Fruit fly (Drosophila melanogaster) whole organism, prepupa: ENCODE measurements around the gene CG15878.

ENCODE experiments used
- Blimp-1 ChIP-seq: fragments of 200-800 bp; sonication (Bioruptor generic); optimal IDR thresholded peaks from 3 replicates; lab custom pipeline; 2017; ENCODE audit warnings: missing biosample characterization, missing genetic modification characterization, mild to moderate bottlenecking, moderate library complexity, missing genetic modification reagents
- CG10631 ChIP-seq: fragments of 200-800 bp; sonication (Bioruptor generic); optimal IDR thresholded peaks from 2 replicates; lab custom pipeline; 2016; ENCODE audit warnings: missing biosample characterization, missing genetic modification characterization
- CG10669 ChIP-seq: fragments of 200-800 bp; sonication (Bioruptor generic); optimal IDR thresholded peaks from 3 replicates; lab custom pipeline; 2018; ENCODE audit warnings: missing biosample characterization, mild to moderate bottlenecking, missing genetic modification characterization, moderate library complexity
- CG11294 ChIP-seq: fragments of 200-800 bp; sonication (Bioruptor generic); IDR thresholded peaks from 2 replicates; pipeline ENCODE4 v1.3.6; 2022; ENCODE audit warnings: missing biosample characterization, missing genetic modification characterization
- CG11762 ChIP-seq: fragments of 200-800 bp; sonication (Bioruptor generic); optimal IDR thresholded peaks from 3 replicates; lab custom pipeline; 2016; ENCODE audit warnings: missing biosample characterization, missing genetic modification characterization; ENCODE audit not compliant: insufficient read depth
- CG11902 ChIP-seq: fragments of 200-800 bp; sonication (Bioruptor generic); optimal IDR thresholded peaks from 3 replicates; lab custom pipeline; 2016; ENCODE audit warnings: missing biosample characterization, missing genetic modification characterization
- CG15336 ChIP-seq: fragments of 200-800 bp; sonication (Bioruptor generic); IDR thresholded peaks from 2 replicates; pipeline ENCODE4 v1.3.6; 2022; ENCODE audit warnings: missing biosample characterization, missing genetic modification characterization
- CG1621 ChIP-seq: fragments of 200-800 bp; sonication (Bioruptor generic); optimal IDR thresholded peaks from 3 replicates; lab custom pipeline; 2018; ENCODE audit warnings: missing biosample characterization, mild to moderate bottlenecking, missing genetic modification characterization
- CG16779 ChIP-seq: fragments of 200-800 bp; sonication (Bioruptor generic); optimal IDR thresholded peaks from 3 replicates; lab custom pipeline; 2017; ENCODE audit warnings: missing biosample characterization, mild to moderate bottlenecking, missing genetic modification characterization
- CG3032 ChIP-seq: fragments of 200-800 bp; optimal IDR thresholded peaks from 2 replicates; lab custom pipeline; 2019; ENCODE audit warnings: missing biosample characterization, mild to moderate bottlenecking, missing genetic modification characterization, moderate library complexity
- CG31627 ChIP-seq: fragments of 200-800 bp; sonication (Bioruptor generic); optimal IDR thresholded peaks from 3 replicates; lab custom pipeline; 2016; ENCODE audit warnings: missing biosample characterization, missing genetic modification characterization
- CG34406 ChIP-seq: fragments of 200-800 bp; sonication (Bioruptor generic); optimal IDR thresholded peaks from 3 replicates; lab custom pipeline; 2016; ENCODE audit warnings: missing biosample characterization, missing genetic modification characterization
- CG4318 ChIP-seq: fragments of 200-800 bp; sonication (Bioruptor generic); optimal IDR thresholded peaks from 3 replicates; lab custom pipeline; 2017; ENCODE audit warnings: missing biosample characterization, mild to moderate bottlenecking, missing genetic modification characterization
- CG6163 ChIP-seq: fragments of 200-800 bp; sonication (Bioruptor generic); IDR thresholded peaks from 3 replicates; pipeline ENCODE4 v1.3.6; 2022; ENCODE audit warnings: missing biosample characterization, missing genetic modification characterization
- CG6276 ChIP-seq: fragments of 200-800 bp; sonication (Bioruptor generic); optimal IDR thresholded peaks from 2 replicates; lab custom pipeline; 2017; ENCODE audit warnings: missing biosample characterization, mild to moderate bottlenecking, missing genetic modification characterization
- CG6792 ChIP-seq: fragments of 200-800 bp; sonication (Bioruptor generic); optimal IDR thresholded peaks from 3 replicates; lab custom pipeline; 2016; ENCODE audit warnings: missing biosample characterization, missing genetic modification characterization
- CG6808 ChIP-seq: fragments of 200-800 bp; sonication (Bioruptor generic); optimal IDR thresholded peaks from 3 replicates; lab custom pipeline; 2017; ENCODE audit warnings: missing biosample characterization, missing genetic modification characterization, mild to moderate bottlenecking, moderate library complexity, missing genetic modification reagents
- CG6854 ChIP-seq: fragments of 200-800 bp; sonication (Bioruptor generic); optimal IDR thresholded peaks from 2 replicates; lab custom pipeline; 2017; ENCODE audit warnings: missing biosample characterization, mild to moderate bottlenecking, missing genetic modification characterization
- CG7368 ChIP-seq: fragments of 200-800 bp; sonication (Bioruptor generic); optimal IDR thresholded peaks from 3 replicates; lab custom pipeline; 2016; ENCODE audit warnings: missing biosample characterization, missing genetic modification characterization
- CG8119 ChIP-seq: fragments of 200-800 bp; sonication (Bioruptor generic); IDR thresholded peaks from 3 replicates; pipeline ENCODE4 v1.3.6; 2022; ENCODE audit warnings: missing biosample characterization, missing genetic modification characterization
- CG8632 ChIP-seq: fragments of 200-800 bp; sonication (Bioruptor generic); optimal IDR thresholded peaks from 3 replicates; lab custom pipeline; 2016; ENCODE audit warnings: missing biosample characterization, missing genetic modification characterization
- CG9139 ChIP-seq: fragments of 200-800 bp; sonication (Bioruptor generic); optimal IDR thresholded peaks from 3 replicates; lab custom pipeline; 2017; ENCODE audit warnings: missing biosample characterization, mild to moderate bottlenecking, missing genetic modification characterization
- Eip75B ChIP-seq: fragments of 200-800 bp; sonication (Bioruptor generic); optimal IDR thresholded peaks from 3 replicates; lab custom pipeline; 2016; ENCODE audit warnings: missing biosample characterization, missing genetic modification characterization
- Eip78C ChIP-seq: fragments of 200-800 bp; sonication (Bioruptor generic); peaks from one replicate; lab custom pipeline; 2016; ENCODE audit warnings: missing biosample characterization, missing genetic modification characterization
- Ets21C ChIP-seq: fragments of 200-800 bp; sonication (Bioruptor generic); optimal IDR thresholded peaks from 3 replicates; lab custom pipeline; 2016; ENCODE audit warnings: missing biosample characterization, missing genetic modification characterization
- Ets96B ChIP-seq: fragments of 200-800 bp; optimal IDR thresholded peaks from 2 replicates; lab custom pipeline; 2019; ENCODE audit warnings: missing biosample characterization, mild to moderate bottlenecking, missing genetic modification characterization, moderate library complexity
- Gug ChIP-seq: fragments of 200-800 bp; sonication (Bioruptor generic); IDR thresholded peaks from 2 replicates; pipeline ENCODE4 v1.3.6; 2022; ENCODE audit warnings: missing biosample characterization, missing genetic modification characterization
- Hr38 ChIP-seq: sonication (Bioruptor generic); optimal IDR thresholded peaks from 2 replicates; lab custom pipeline; 2016; ENCODE audit warnings: missing biosample characterization, missing genetic modification characterization
- Met ChIP-seq: fragments of 200-800 bp; sonication (Bioruptor generic); optimal IDR thresholded peaks from 3 replicates; lab custom pipeline; 2016; ENCODE audit warnings: missing biosample characterization, missing genetic modification characterization
- OdsH ChIP-seq: fragments of 200-800 bp; sonication (Bioruptor generic); optimal IDR thresholded peaks from 3 replicates; lab custom pipeline; 2016; ENCODE audit warnings: missing biosample characterization, missing genetic modification characterization
- Smox ChIP-seq: fragments of 200-800 bp; sonication (Bioruptor generic); optimal IDR thresholded peaks from 3 replicates; lab custom pipeline; 2016; ENCODE audit warnings: missing biosample characterization, missing genetic modification characterization
- Sox102F ChIP-seq: fragments of 200-800 bp; sonication (Bioruptor generic); optimal IDR thresholded peaks from 2 replicates; lab custom pipeline; 2016; ENCODE audit warnings: missing biosample characterization, mild to moderate bottlenecking, missing genetic modification characterization
- Sox14 ChIP-seq: fragments of 200-800 bp; sonication (Bioruptor generic); optimal IDR thresholded peaks from 3 replicates; lab custom pipeline; 2016; ENCODE audit warnings: missing biosample characterization, missing genetic modification characterization
- Sox15 ChIP-seq: fragments of 200-800 bp; sonication (Bioruptor generic); optimal IDR thresholded peaks from 3 replicates; lab custom pipeline; 2016; ENCODE audit warnings: missing biosample characterization, missing genetic modification characterization
- acj6 ChIP-seq: fragments of 200-800 bp; sonication (Bioruptor generic); optimal IDR thresholded peaks from 3 replicates; lab custom pipeline; 2016; ENCODE audit warnings: missing biosample characterization, missing genetic modification characterization
- cyc ChIP-seq: fragments of 200-800 bp; sonication (Bioruptor generic); optimal IDR thresholded peaks from 3 replicates; lab custom pipeline; 2016; ENCODE audit warnings: missing biosample characterization, missing genetic modification characterization
- dsx ChIP-seq: fragments of 200-800 bp; optimal IDR thresholded peaks from 3 replicates; lab custom pipeline; 2019; ENCODE audit warnings: missing biosample characterization, mild to moderate bottlenecking, missing genetic modification characterization, moderate library complexity; ENCODE audit not compliant: poor library complexity, severe bottlenecking
- eg ChIP-seq: fragments of 200-800 bp; sonication (Bioruptor generic); IDR thresholded peaks from 3 replicates; pipeline ENCODE4 v1.3.6; 2022; ENCODE audit warnings: missing biosample characterization, missing genetic modification characterization
- esn ChIP-seq: fragments of 200-800 bp; sonication (Bioruptor generic); optimal IDR thresholded peaks from 2 replicates; lab custom pipeline; 2016; ENCODE audit warnings: missing biosample characterization, mild to moderate bottlenecking, missing genetic modification characterization, moderate library complexity
- fd85E ChIP-seq: fragments of 200-800 bp; sonication (Bioruptor generic); optimal IDR thresholded peaks from 3 replicates; lab custom pipeline; 2016; ENCODE audit warnings: missing biosample characterization, missing genetic modification characterization
- fkh ChIP-seq: fragments of 200-800 bp; sonication (Bioruptor generic); optimal IDR thresholded peaks from 3 replicates; lab custom pipeline; 2017; ENCODE audit warnings: missing biosample characterization, mild to moderate bottlenecking, missing genetic modification characterization, moderate library complexity
- net ChIP-seq: fragments of 200-800 bp; sonication (Bioruptor generic); optimal IDR thresholded peaks from 3 replicates; lab custom pipeline; 2016; ENCODE audit warnings: missing biosample characterization, missing genetic modification characterization
- salr ChIP-seq, 2 experiments: fragments of 200-800 bp; sonication (Bioruptor generic); optimal IDR thresholded peaks; 3 replicates each; lab custom pipeline; 2016 to 2018; ENCODE audit warnings: missing biosample characterization in 2 of 2, missing genetic modification characterization in 2 of 2, mild to moderate bottlenecking in 1 of 2
- spab ChIP-seq: fragments of 200-800 bp; sonication (Bioruptor generic); optimal IDR thresholded peaks from 2 replicates; lab custom pipeline; 2017; ENCODE audit warnings: missing biosample characterization, mild to moderate bottlenecking, missing genetic modification characterization, missing genetic modification reagents
- ss ChIP-seq, 2 experiments: fragments of 200-800 bp; sonication (Bioruptor generic); optimal IDR thresholded peaks; 2 replicates in 1 of 2; 3 replicates in 1 of 2; lab custom pipeline; 2017 to 2018; ENCODE audit warnings: mild to moderate bottlenecking in 2 of 2, missing biosample characterization in 2 of 2, missing genetic modification characterization in 2 of 2, moderate library complexity in 1 of 2
- svp ChIP-seq: fragments of 200-800 bp; sonication (Bioruptor generic); peaks from one replicate; lab custom pipeline; 2016; ENCODE audit warnings: missing biosample characterization, missing genetic modification characterization
- topi ChIP-seq: fragments of 200-800 bp; sonication (Bioruptor generic); optimal IDR thresholded peaks from 3 replicates; lab custom pipeline; 2016; ENCODE audit warnings: missing biosample characterization, missing genetic modification characterization
- vri ChIP-seq: fragments of 200-800 bp; sonication (Bioruptor generic); optimal IDR thresholded peaks from 3 replicates; lab custom pipeline; 2016; ENCODE audit warnings: missing biosample characterization, mild to moderate bottlenecking, missing genetic modification characterization

CG15878 gene

DNA sequence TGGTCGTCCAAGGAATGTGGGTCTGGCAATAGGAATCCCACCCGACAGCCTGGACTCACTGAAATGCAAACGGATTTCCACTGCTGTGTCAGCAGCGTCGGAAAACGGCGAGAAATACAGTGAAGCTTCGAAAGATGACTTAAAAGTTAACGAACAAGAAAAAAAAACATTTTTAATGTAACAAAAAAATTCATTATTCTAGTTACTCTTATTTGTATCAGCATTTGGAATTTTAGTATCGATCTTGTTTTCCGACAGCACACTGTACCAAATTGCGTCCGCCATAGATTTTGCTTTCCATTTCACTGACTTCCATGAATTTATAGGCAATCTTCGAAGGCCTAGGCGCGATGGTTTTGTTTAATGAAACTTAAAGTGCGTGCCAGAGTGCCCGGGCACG is 47.5 kb downstream of the CG15878 start (continued):
- TF ChIP-seq Eip75B (GFP tag; lab: Kevin White, UChicago) (no peak), Sox15 (GFP tag; lab: Kevin White, UChicago) (no peak), CG6276 (GFP tag; lab: Kevin White, UChicago) (no peak), CG8632 (GFP tag; lab: Kevin White, UChicago) (no peak), CG10669 (GFP tag; lab: Kevin White, UChicago) (peak; percentile 12), fd85E (GFP tag; lab: Kevin White, UChicago) (no peak), Smox (GFP tag; lab: Kevin White, UChicago) (no peak), esn (GFP tag; lab: Kevin White, UChicago) (no peak), cyc (GFP tag; lab: Kevin White, UChicago) (no peak), CG15336 (GFP tag; lab: Robert Waterston, UW) (peak; percentile 57), CG16779 (tag; lab: Kevin White, UChicago) (no peak), Sox102F (no peak), CG9139 (GFP tag; lab: Kevin White, UChicago) (no peak), ss (GFP tag; optimal IDR thresholded peaks at IDR 0.05; lab: Kevin White, UChicago) (no peak), eg (GFP tag; lab: Robert Waterston, UW) (peak; percentile 51; the same call in 1 of the 3 replicates), CG8119 (GFP tag; lab: Robert Waterston, UW) (peak; percentile 37; the same call in 1 of the 3 replicates), Gug (GFP tag; lab: Robert Waterston, UW) (no peak), Ets21C (GFP tag; lab: Kevin White, UChicago) (no peak), Met (no peak), Ets96B (tag; lab: Kevin White, UChicago) (no peak), CG6854 (GFP tag; lab: Kevin White, UChicago) (no peak), CG31627 (GFP tag; lab: Kevin White, UChicago) (peak; percentile 3), fkh (GFP tag; lab: Kevin White, UChicago) (no peak), CG11762 (GFP tag; lab: Kevin White, UChicago) (no peak), CG7368 (GFP tag; lab: Kevin White, UChicago) (no peak), acj6 (GFP tag; lab: Kevin White, UChicago) (no peak), svp (GFP tag; lab: Kevin White, UChicago) (peak; percentile 25), Blimp-1 (GFP tag; lab: Kevin White, UChicago) (no peak), CG3032 (tag; lab: Kevin White, UChicago) (no peak), spab (no peak), CG11294 (GFP tag; lab: Robert Waterston, UW) (no peak), OdsH (GFP tag; lab: Kevin White, UChicago) (no peak), CG6163 (no peak; the same call in 2 of the 3 replicates), CG4318 (no peak), vri (GFP tag; lab: Kevin White, UChicago) (no peak), Hr38 (GFP tag; lab: Kevin White, UChicago) (no peak), CG6792 (GFP tag; lab: Kevin White, UChicago) (no peak)
- TF ChIP-seq, all 60 proteins: peak for 7

DNA sequence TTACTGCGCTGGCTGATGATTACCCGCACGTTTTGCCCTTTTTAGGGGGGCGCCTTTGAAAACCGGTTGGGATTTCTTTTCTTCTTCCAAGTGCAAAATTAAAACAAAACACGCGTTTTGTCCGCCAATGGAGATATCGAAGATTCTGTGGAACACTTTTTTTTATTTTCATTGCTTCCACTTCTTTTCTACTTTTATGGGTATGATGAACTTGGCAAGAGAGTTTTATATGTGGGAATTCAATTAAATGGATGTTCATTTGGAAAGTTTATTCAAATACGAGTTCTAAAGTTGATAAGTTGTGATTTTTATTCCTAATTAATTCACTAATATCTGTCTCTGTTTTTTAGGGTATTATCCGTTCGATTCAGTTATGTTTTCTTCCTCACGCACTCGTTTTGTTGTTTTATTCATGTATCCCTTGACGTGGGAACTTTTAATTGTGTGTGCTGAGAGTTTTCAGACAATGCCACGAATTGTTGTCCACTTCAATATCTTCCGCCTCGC is 48.2 kb downstream of the CG15878 start:
- TF ChIP-seq CG31627 (GFP tag; lab: Kevin White, UChicago) (peak; percentile 91), CG15336 (GFP tag; lab: Robert Waterston, UW) (peak; percentile 68), ss (GFP tag; optimal IDR thresholded peaks at IDR 0.05; lab: Kevin White, UChicago) (peak; percentile 88 to 94), Eip78C (GFP tag; lab: Kevin White, UChicago) (peak; percentile 98), CG6808 (GFP tag; lab: Kevin White, UChicago) (peak; percentile 91), CG10669 (GFP tag; lab: Kevin White, UChicago) (peak; percentile 95), dsx (GFP tag; lab: Kevin White, UChicago) (peak; percentile 84), salr (GFP tag; optimal IDR thresholded peaks at IDR 0.05; lab: Kevin White, UChicago) (peak; percentile 57 to 76), Blimp-1 (GFP tag; lab: Kevin White, UChicago) (peak; percentile 83), CG11902 (GFP tag; lab: Kevin White, UChicago) (peak; percentile 90), CG34406 (GFP tag; lab: Kevin White, UChicago) (peak; percentile 88), CG10631 (GFP tag; lab: Kevin White, UChicago) (peak; percentile 83), esn (GFP tag; lab: Kevin White, UChicago) (peak; percentile 94), topi (GFP tag; lab: Kevin White, UChicago) (peak; percentile 97), fd85E (GFP tag; lab: Kevin White, UChicago) (peak; percentile 86), Sox15 (GFP tag; lab: Kevin White, UChicago) (peak; percentile 81), Sox102F (peak; percentile 92), Gug (GFP tag; lab: Robert Waterston, UW) (peak; percentile 43; the same call in 1 of the 2 replicates), net (GFP tag; lab: Kevin White, UChicago) (peak; percentile 80), eg (GFP tag; lab: Robert Waterston, UW) (peak; percentile 22; the same call in 1 of the 3 replicates), Sox14 (GFP tag; lab: Kevin White, UChicago) (peak; percentile 86), acj6 (GFP tag; lab: Kevin White, UChicago) (peak; percentile 88), CG1621 (tag; lab: Kevin White, UChicago) (peak; percentile 82), cyc (GFP tag; lab: Kevin White, UChicago) (peak; percentile 97)
